Fruit fly (Drosophila melanogaster): ENCODE data around the gene Hsc70-2.

Hsc70-2 gene

DNA sequence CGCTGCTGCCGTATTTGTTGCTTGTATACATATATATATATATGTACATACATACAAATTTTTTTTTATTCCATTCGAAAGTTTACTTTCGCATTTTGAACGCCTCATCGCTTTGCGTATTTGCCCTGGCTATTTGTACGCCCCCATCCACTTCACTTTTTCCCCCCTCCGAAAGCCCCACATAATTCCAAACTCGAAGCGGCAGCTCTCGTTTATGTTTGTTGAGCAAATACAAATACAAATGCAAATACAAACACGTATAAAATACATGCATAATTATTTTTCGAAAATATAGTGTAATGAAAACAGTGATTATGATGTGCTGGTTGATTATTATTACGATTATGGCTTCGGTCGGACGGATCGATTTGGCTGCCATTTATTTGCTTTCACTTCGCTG lies 23.5 kb downstream of the Hsc70-2 start (continued):
- TF ChIP-seq CG8632 (GFP tag; optimal IDR thresholded peaks at IDR 0.05) (peak; percentile 38), Ets96B (tag; optimal IDR thresholded peaks at IDR 0.05) (no peak), Sox15 (GFP tag; optimal IDR thresholded peaks at IDR 0.05) (no peak), Eip93F (GFP tag; optimal IDR thresholded peaks at IDR 0.05) (no peak), net (GFP tag; optimal IDR thresholded peaks at IDR 0.05) (no peak), CG6808 (GFP tag; optimal IDR thresholded peaks at IDR 0.05) (no peak), Sox102F (GFP tag; optimal IDR thresholded peaks at IDR 0.05) (peak; percentile 44)

DNA sequence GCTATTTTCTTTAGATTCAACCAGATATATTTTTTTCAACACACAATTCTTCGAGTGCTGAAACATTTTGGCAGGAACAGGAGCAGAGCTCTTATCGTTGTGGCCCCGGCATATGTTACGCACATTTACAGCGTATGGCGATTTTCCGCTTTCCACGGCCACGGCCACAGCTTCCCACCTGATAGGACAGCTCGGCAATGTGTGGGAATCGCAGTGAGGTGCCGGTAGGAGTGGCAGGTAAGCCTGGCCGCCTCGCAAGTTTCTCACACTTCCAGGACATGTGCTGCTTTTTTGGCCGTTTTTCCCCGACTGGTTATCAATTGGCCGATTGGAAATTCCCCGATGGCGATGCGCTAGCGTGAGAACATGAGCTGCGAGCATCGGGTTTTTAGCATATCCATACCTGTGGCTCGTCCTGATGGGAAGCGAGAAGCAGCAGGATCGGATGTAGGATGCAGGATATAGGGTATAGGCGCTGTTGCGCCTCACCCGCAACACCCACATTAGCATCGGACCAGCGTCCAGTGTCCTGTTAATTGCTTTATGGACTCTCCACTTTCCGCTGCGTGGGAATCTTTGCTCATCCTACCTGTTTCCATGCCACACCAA lies 25.6 kb downstream of the Hsc70-2 start:
- no peak for TF ChIP-seq CG7368 (GFP tag; optimal IDR thresholded peaks at IDR 0.05)
- TF ChIP-seq acj6 (GFP tag; optimal IDR thresholded peaks at IDR 0.05) = no peak
- TF ChIP-seq CG6808 (GFP tag; optimal IDR thresholded peaks at IDR 0.05) = no peak
- TF ChIP-seq CG11902 (GFP tag; optimal IDR thresholded peaks at IDR 0.05) = no peak
- TF ChIP-seq Sox14 (GFP tag; optimal IDR thresholded peaks at IDR 0.05) = no peak
- no peak for TF ChIP-seq CG10631 (GFP tag; optimal IDR thresholded peaks at IDR 0.05)
- TF ChIP-seq achi (GFP tag; optimal IDR thresholded peaks at IDR 0.05) = no peak
- no peak for TF ChIP-seq fd85E (GFP tag; optimal IDR thresholded peaks at IDR 0.05)
- TF ChIP-seq Sox102F (GFP tag; optimal IDR thresholded peaks at IDR 0.05) = no peak
- no peak for TF ChIP-seq CG3032 (tag; optimal IDR thresholded peaks at IDR 0.05)
- no peak for TF ChIP-seq CG1621 (tag; optimal IDR thresholded peaks at IDR 0.05)
- TF ChIP-seq Ets21C (GFP tag; optimal IDR thresholded peaks at IDR 0.05) = no peak
- TF ChIP-seq Smox (GFP tag; optimal IDR thresholded peaks at IDR 0.05) = no peak
- TF ChIP-seq CG34406 (GFP tag; optimal IDR thresholded peaks at IDR 0.05) = no peak
- TF ChIP-seq topi (GFP tag; optimal IDR thresholded peaks at IDR 0.05) = no peak
- no peak for TF ChIP-seq CG15336 (GFP tag; IDR thresholded peaks at IDR 0.05)
- no peak for TF ChIP-seq Hr38 (GFP tag; optimal IDR thresholded peaks at IDR 0.05)

DNA sequence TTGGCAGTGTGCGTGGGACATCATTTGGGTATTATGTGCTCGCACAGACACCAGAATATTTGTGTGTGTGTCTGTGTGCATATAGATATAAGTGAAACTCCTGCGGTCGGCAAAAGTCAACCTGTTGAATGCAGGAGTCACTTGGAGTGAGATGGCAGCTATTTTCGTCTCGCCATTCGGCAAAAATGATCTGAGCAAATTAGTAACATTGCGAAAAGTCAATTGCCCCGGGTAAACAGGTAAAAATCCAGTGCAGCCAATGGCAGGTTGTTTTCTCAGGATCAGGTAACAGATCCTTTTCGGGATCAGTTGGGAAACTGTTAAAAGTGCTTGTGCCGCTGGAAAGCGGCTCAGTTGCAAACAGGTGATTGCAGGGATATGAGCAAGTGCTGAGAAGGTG lies 27.5 kb downstream of the Hsc70-2 start:
- TF ChIP-seq Sox14 (GFP tag; optimal IDR thresholded peaks at IDR 0.05) = no peak
- no peak for TF ChIP-seq Blimp-1 (GFP tag; optimal IDR thresholded peaks at IDR 0.05)
- no peak for TF ChIP-seq Met (GFP tag; optimal IDR thresholded peaks at IDR 0.05)
- no peak for TF ChIP-seq achi (GFP tag; optimal IDR thresholded peaks at IDR 0.05)
- no peak for TF ChIP-seq dsx (GFP tag; optimal IDR thresholded peaks at IDR 0.05; ENCODE audit: poor library complexity, severe bottlenecking)
- TF ChIP-seq CG31627 (GFP tag; optimal IDR thresholded peaks at IDR 0.05) = no peak
- TF ChIP-seq CG7368 (GFP tag; optimal IDR thresholded peaks at IDR 0.05) = no peak
- no peak for TF ChIP-seq CG32006 (GFP tag; optimal IDR thresholded peaks at IDR 0.05)
- TF ChIP-seq CG6163 (GFP tag; IDR thresholded peaks at IDR 0.05) = no peak
- TF ChIP-seq CG8119 (GFP tag; IDR thresholded peaks at IDR 0.05) = no peak
- TF ChIP-seq Eip78C (GFP tag) = no peak
- TF ChIP-seq CG3919 (GFP tag; optimal IDR thresholded peaks at IDR 0.05) = no peak
- TF ChIP-seq Ets21C (GFP tag; optimal IDR thresholded peaks at IDR 0.05) = no peak
- no peak for TF ChIP-seq Smox (GFP tag; optimal IDR thresholded peaks at IDR 0.05)
- no peak for TF ChIP-seq CG11762 (GFP tag; optimal IDR thresholded peaks at IDR 0.05; ENCODE audit: insufficient read depth)
- no peak for TF ChIP-seq CG34406 (GFP tag; optimal IDR thresholded peaks at IDR 0.05)

DNA sequence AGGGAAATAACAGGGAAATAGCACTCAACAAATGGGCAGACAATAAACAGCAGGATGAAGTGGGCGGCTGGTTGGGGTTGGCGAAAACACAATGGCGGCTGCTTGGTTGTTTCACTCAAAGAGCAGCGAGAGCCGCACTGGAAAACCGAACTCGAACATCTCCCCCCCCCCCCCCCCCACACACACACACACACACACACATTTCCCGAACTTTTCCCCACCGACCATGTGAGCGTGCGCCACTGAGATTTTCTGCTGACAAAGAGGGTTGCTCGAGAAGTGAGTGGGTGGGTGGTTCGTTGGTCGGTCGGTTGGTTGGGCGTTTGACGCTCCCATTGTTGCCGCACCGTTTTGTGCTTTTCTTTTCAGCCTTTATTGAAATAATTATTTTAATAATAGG lies 28.6 kb downstream of the Hsc70-2 start:
- no peak for TF ChIP-seq Gug (GFP tag; IDR thresholded peaks at IDR 0.05)
- peak; percentile 3 for TF ChIP-seq Eip78C (GFP tag)

DNA sequence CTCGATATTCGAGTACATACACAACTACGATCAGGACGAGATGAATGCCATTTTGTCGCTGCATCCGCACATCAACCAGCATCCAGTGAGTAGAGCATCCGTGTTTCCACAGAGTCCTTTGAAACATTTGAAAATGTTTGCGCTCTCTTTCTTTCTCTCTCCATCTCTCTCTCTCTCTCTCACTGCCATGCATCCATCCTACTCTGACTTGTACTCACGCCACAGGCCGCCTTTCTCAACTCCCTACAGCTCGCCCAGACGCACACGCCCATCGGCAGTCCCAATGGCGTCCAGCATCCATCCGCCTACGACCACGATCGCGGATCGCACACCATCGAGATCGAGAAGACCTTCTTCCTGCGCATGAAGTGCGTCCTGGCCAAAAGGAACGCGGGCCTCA lies 30.0 kb downstream of the Hsc70-2 start:
- no peak for TF ChIP-seq CG11902 (GFP tag; optimal IDR thresholded peaks at IDR 0.05)
- no peak for TF ChIP-seq ss (GFP tag; optimal IDR thresholded peaks at IDR 0.05)
- no peak for TF ChIP-seq Ets21C (GFP tag; optimal IDR thresholded peaks at IDR 0.05)
- TF ChIP-seq CG11294 (GFP tag; IDR thresholded peaks at IDR 0.05) = no peak
- TF ChIP-seq Sox15 (GFP tag; optimal IDR thresholded peaks at IDR 0.05) = no peak
- TF ChIP-seq OdsH (GFP tag; optimal IDR thresholded peaks at IDR 0.05) = no peak
- no peak for TF ChIP-seq Ets96B (tag; optimal IDR thresholded peaks at IDR 0.05)
- no peak for TF ChIP-seq CG6808 (GFP tag; optimal IDR thresholded peaks at IDR 0.05)
- no peak for TF ChIP-seq CG10631 (GFP tag; optimal IDR thresholded peaks at IDR 0.05)
- TF ChIP-seq dsx (GFP tag; optimal IDR thresholded peaks at IDR 0.05; ENCODE audit: poor library complexity, severe bottlenecking) = no peak
- no peak for TF ChIP-seq Eip93F (GFP tag; optimal IDR thresholded peaks at IDR 0.05)
- no peak for TF ChIP-seq Smox (GFP tag; optimal IDR thresholded peaks at IDR 0.05)
- TF ChIP-seq Eip75B (GFP tag; optimal IDR thresholded peaks at IDR 0.05) = no peak

Data from whole organism, prepupa.